ENCODE assay signal across 3 fruit fly cellular contexts in genomic region chrX:15029864-15030263, dm6.
TF ChIP-seq lines count a peak whose summit lies in the region.

No protein-coding gene starts in this region.

- TF ChIP-seq CTCF in whole organism, embryonic (GFP tag; optimal IDR thresholded peaks at IDR 0.05; lab: Kevin White, UChicago) = no peak

TF ChIP-seq in whole organism, embryonic, 481 proteins besides CTCF, POLR2A, EP300 and RAD21:
- TF ChIP-seq zen2 (GFP tag; IDR thresholded peaks at IDR 0.05; lab: Robert Waterston, UW; ENCODE audit: partially characterized antibody) = no peak
- peak; percentile 44 for TF ChIP-seq twi (tag; optimal IDR thresholded peaks at IDR 0.05; lab: Kevin White, UChicago)
- TF ChIP-seq Med (GFP tag; lab: Kevin White, UChicago) = peak; percentile 63

TF ChIP-seq in whole organism, prepupa, 60 proteins besides CTCF, POLR2A, EP300 and RAD21:
- TF ChIP-seq CG8632 (GFP tag; optimal IDR thresholded peaks at IDR 0.05; lab: Kevin White, UChicago) (no peak), cyc (GFP tag; optimal IDR thresholded peaks at IDR 0.05; lab: Kevin White, UChicago) (no peak), CG6163 (GFP tag; IDR thresholded peaks at IDR 0.05; lab: Robert Waterston, UW) (0 out of 3 replicates have a peak, but pooled peaks have one; percentile 31), CG8119 (GFP tag; IDR thresholded peaks at IDR 0.05; lab: Robert Waterston, UW) (no peak), CG8319 (GFP tag; optimal IDR thresholded peaks at IDR 0.05; lab: Kevin White, UChicago) (no peak), Smox (GFP tag; optimal IDR thresholded peaks at IDR 0.05; lab: Kevin White, UChicago) (no peak), CG4318 (GFP tag; optimal IDR thresholded peaks at IDR 0.05; lab: Kevin White, UChicago) (no peak), CG10669 (GFP tag; optimal IDR thresholded peaks at IDR 0.05; lab: Kevin White, UChicago) (no peak), vri (GFP tag; optimal IDR thresholded peaks at IDR 0.05; lab: Kevin White, UChicago) (no peak), dsx (GFP tag; optimal IDR thresholded peaks at IDR 0.05; lab: Kevin White, UChicago; ENCODE audit: poor library complexity, severe bottlenecking) (peak; percentile 84), Eip75B (GFP tag; optimal IDR thresholded peaks at IDR 0.05; lab: Kevin White, UChicago) (no peak), Hr4 (GFP tag; optimal IDR thresholded peaks at IDR 0.05; lab: Kevin White, UChicago) (no peak), fkh (GFP tag; optimal IDR thresholded peaks at IDR 0.05; lab: Kevin White, UChicago) (no peak), CG3919 (GFP tag; optimal IDR thresholded peaks at IDR 0.05; lab: Kevin White, UChicago) (peak; percentile 7), CG9139 (GFP tag; optimal IDR thresholded peaks at IDR 0.05; lab: Kevin White, UChicago) (no peak), CG31627 (GFP tag; optimal IDR thresholded peaks at IDR 0.05; lab: Kevin White, UChicago) (no peak)

TF ChIP-seq in whole organism, pupa, 21 proteins besides CTCF, POLR2A, EP300 and RAD21:
- TF ChIP-seq CG34367 (tag; optimal IDR thresholded peaks at IDR 0.05; lab: Kevin White, UChicago) = no peak
- TF ChIP-seq CG32121 (GFP tag; IDR thresholded peaks at IDR 0.05; lab: Robert Waterston, UW) = no peak
- TF ChIP-seq CG13204 (GFP tag; optimal IDR thresholded peaks at IDR 0.05; lab: Kevin White, UChicago) = peak; percentile 37
- no peak for TF ChIP-seq CG14655 (GFP tag; optimal IDR thresholded peaks at IDR 0.05; lab: Kevin White, UChicago)
- TF ChIP-seq EcR (GFP tag; optimal IDR thresholded peaks at IDR 0.05; lab: Kevin White, UChicago) = peak; percentile 89
